Worm (Caenorhabditis elegans): Measurements from ENCODE around the gene F38A1.8.

ce11 chrIV:1204870-1205269 is 34.8 kb downstream of the F38A1.8 start, which contains the start of gene dsl-2:
- TF ChIP-seq ztf-4 (tag; optimal IDR thresholded peaks at IDR 0.05) (no peak), nhr-11 (tag; optimal IDR thresholded peaks at IDR 0.05) (no peak), fos-1 (tag; optimal IDR thresholded peaks at IDR 0.05) (no peak), jun-1 (tag; optimal IDR thresholded peaks at IDR 0.05) (no peak), lin-15B (tag; optimal IDR thresholded peaks at IDR 0.05) (no peak), fkh-10 (GFP tag; optimal IDR thresholded peaks at IDR 0.05) (no peak)
